Worm (Caenorhabditis elegans): Measurements from ENCODE around the gene srsx-13.

ce11 chrV:4948635-4949034 is 34.4 kb downstream of the srsx-13 start, which contains the start of gene str-209:
- TF ChIP-seq hmbx-1 (tag; optimal IDR thresholded peaks at IDR 0.05) (no peak), ama-1 (optimal IDR thresholded peaks at IDR 0.05) (no peak), B0310.2 (tag; optimal IDR thresholded peaks at IDR 0.05) (no peak)
